Fruit fly (Drosophila melanogaster): ENCODE measurements around the gene CG32655.

- TF ChIP-seq esn (GFP tag; optimal IDR thresholded peaks at IDR 0.05) (no peak), Gug (GFP tag; IDR thresholded peaks at IDR 0.05) (no peak), CG10631 (GFP tag; optimal IDR thresholded peaks at IDR 0.05) (no peak), Eip75B (GFP tag; optimal IDR thresholded peaks at IDR 0.05) (no peak), CG9139 (GFP tag; optimal IDR thresholded peaks at IDR 0.05) (no peak), Sox14 (GFP tag; optimal IDR thresholded peaks at IDR 0.05) (no peak), CG6808 (GFP tag; optimal IDR thresholded peaks at IDR 0.05) (no peak), salr (GFP tag; optimal IDR thresholded peaks at IDR 0.05) (no peak), Hr4 (GFP tag; optimal IDR thresholded peaks at IDR 0.05) (no peak)
Observed at dm6 chrX:12212766-12213165, 22.9 kb downstream of the CG32655 start.

All from whole organism, prepupa.